Fruit fly (Drosophila melanogaster) whole organism, larva: ENCODE data around the gene Shawn.

Source experiments
- noc ChIP-seq: fragments of 200-800 bp; sonication (Bioruptor generic); optimal IDR thresholded peaks from 3 replicates; lab custom pipeline; 2019; ENCODE audit warnings: missing biosample characterization, mild to moderate bottlenecking, missing genetic modification characterization, moderate library complexity

The Shawn gene

dm6 chrX:19601644-19602043, 9.7 kb upstream of the Shawn start, which contains the start of gene CG14220:
Gene CG14220 (minus strand): TSS chrX:19601851.
- no peak for TF ChIP-seq noc (tag; lab: Kevin White, UChicago)

- TF ChIP-seq noc (tag; lab: Kevin White, UChicago): no peak
These were observed 8.8 kb upstream of the Shawn start for dm6 chrX:19602483-19602882.

dm6 chrX:19603953-19604352, 7.4 kb upstream of the Shawn start:
- TF ChIP-seq noc (tag; lab: Kevin White, UChicago): peak; percentile 66

dm6 chrX:19604997-19605396, 6.3 kb upstream of the Shawn start, which contains the start of gene CG14207:
Gene CG14207 (plus strand): TSS chrX:19605199.
- peak; percentile 44 for TF ChIP-seq noc (tag; lab: Kevin White, UChicago)

- no peak for TF ChIP-seq noc (tag; lab: Kevin White, UChicago)
These were observed 5.4 kb upstream of the Shawn start for dm6 chrX:19605915-19606314.

- TF ChIP-seq noc (tag; lab: Kevin White, UChicago): no peak
These were observed 4.8 kb upstream of the Shawn start for dm6 chrX:19606558-19606957.

- TF ChIP-seq noc (tag; lab: Kevin White, UChicago): no peak
These were observed 4.4 kb upstream of the Shawn start for dm6 chrX:19606971-19607370.

- TF ChIP-seq noc (tag; lab: Kevin White, UChicago): peak; percentile 57
These were observed 3.2 kb upstream of the Shawn start for dm6 chrX:19608042-19608609.

- TF ChIP-seq noc (tag; lab: Kevin White, UChicago): no peak
These were observed 2.1 kb downstream of the Shawn start for dm6 chrX:19613473-19613872.

dm6 chrX:19615990-19616663, 4.8 kb downstream of the Shawn start, which contains the start of gene CG14210:
Gene CG14210 (plus strand): TSS chrX:19616196.
- TF ChIP-seq noc (tag; lab: Kevin White, UChicago): no peak

dm6 chrX:19618183-19618740, 6.9 kb downstream of the Shawn start, which contains the start of the genes Pstk and Tim9b:
Gene Pstk (minus strand): TSS chrX:19618537.
Gene Tim9b (minus strand): TSS chrX:19618537.
- TF ChIP-seq noc (tag; lab: Kevin White, UChicago): no peak

dm6 chrX:19621145-19621544, 9.8 kb downstream of the Shawn start, which contains the start of gene CG14221:
Gene CG14221 (minus strand): TSS chrX:19621245.
- TF ChIP-seq noc (tag; lab: Kevin White, UChicago): no peak

dm6 chrX:19622924-19623323, 11.6 kb downstream of the Shawn start, which contains the start of the genes Naa20A and MKP-4:
Gene Naa20A (minus strand): TSS chrX:19623074.
Gene MKP-4 (plus strand): TSS chrX:19623114.
- TF ChIP-seq noc (tag; lab: Kevin White, UChicago): no peak

dm6 chrX:19625405-19625804, 14.1 kb downstream of the Shawn start, which contains the start of gene CG14212:
Gene CG14212 (plus strand): TSS chrX:19625705.
- no peak for TF ChIP-seq noc (tag; lab: Kevin White, UChicago)

dm6 chrX:19631365-19631832, 20.1 kb downstream of the Shawn start:
- no peak for TF ChIP-seq noc (tag; lab: Kevin White, UChicago)

- no peak for TF ChIP-seq noc (tag; lab: Kevin White, UChicago)
These were observed 25.7 kb downstream of the Shawn start for dm6 chrX:19637002-19637420.
